Worm (Caenorhabditis elegans): ENCODE results near the gene F40G9.14.

F40G9.14 gene

ce11 chrIII:179123-179592 lies 1.5 kb upstream of the F40G9.14 start, which contains the start of gene F40G9.6:
F40G9.6 (plus strand) TSS chrIII:179542.
- TF ChIP-seq ztf-29 (GFP tag; IDR thresholded peaks at IDR 0.05) (no peak), tab-1 (GFP tag; IDR thresholded peaks at IDR 0.05) (no peak), klf-2 (GFP tag; conservative IDR thresholded peaks at IDR 0.05) (no peak), flt-1 (GFP tag; IDR thresholded peaks at IDR 0.05) (no peak), med-1 (GFP tag; optimal IDR thresholded peaks at IDR 0.05; ENCODE audit: insufficient read depth) (no peak), T22C8.4 (GFP tag; IDR thresholded peaks at IDR 0.05) (no peak), ztf-23 (GFP tag; IDR thresholded peaks at IDR 0.05) (no peak), cog-1 (tag; optimal IDR thresholded peaks at IDR 0.05) (no peak), ref-1 (GFP tag; conservative IDR thresholded peaks at IDR 0.05) (no peak)

- TF ChIP-seq med-1 (GFP tag; optimal IDR thresholded peaks at IDR 0.05; ENCODE audit: insufficient read depth) (no peak), cog-1 (tag; optimal IDR thresholded peaks at IDR 0.05) (no peak), klf-2 (GFP tag; conservative IDR thresholded peaks at IDR 0.05) (no peak), T22C8.4 (GFP tag; IDR thresholded peaks at IDR 0.05) (no peak), flt-1 (GFP tag; IDR thresholded peaks at IDR 0.05) (no peak)
Measured at ce11 chrIII:178126-178525, 511 bp upstream of the F40G9.14 start.

DNA sequence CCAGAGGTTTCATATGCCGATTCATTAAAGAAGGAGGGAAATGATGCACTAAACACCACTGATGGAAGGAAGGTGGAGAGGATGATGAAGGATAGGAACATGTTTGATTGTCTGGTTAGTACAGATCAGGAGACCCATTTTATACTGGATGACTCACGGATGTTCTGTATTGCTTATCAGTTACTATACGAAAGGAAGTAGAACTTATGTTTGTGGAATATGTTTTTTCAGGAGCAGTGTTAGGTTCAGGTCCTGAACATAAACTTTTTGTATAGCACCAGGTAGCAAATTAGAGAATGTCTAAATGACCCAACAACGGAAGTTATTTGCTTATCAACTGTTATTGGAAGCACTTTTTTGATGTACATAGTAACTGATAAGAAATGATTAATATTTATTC lies 1.9 kb downstream of the F40G9.14 start, which contains the start of gene clec-148:
Gene clec-148, minus strand, starts transcription at position 101 of the 400 bp plus-strand sequence.
- TF ChIP-seq tab-1 (GFP tag; IDR thresholded peaks at IDR 0.05), result no peak
- TF ChIP-seq T22C8.4 (GFP tag; IDR thresholded peaks at IDR 0.05), result no peak
- no peak for TF ChIP-seq ztf-29 (GFP tag; IDR thresholded peaks at IDR 0.05)
- no peak for TF ChIP-seq klf-2 (GFP tag; conservative IDR thresholded peaks at IDR 0.05)
- no peak for TF ChIP-seq ref-1 (GFP tag; conservative IDR thresholded peaks at IDR 0.05)

DNA sequence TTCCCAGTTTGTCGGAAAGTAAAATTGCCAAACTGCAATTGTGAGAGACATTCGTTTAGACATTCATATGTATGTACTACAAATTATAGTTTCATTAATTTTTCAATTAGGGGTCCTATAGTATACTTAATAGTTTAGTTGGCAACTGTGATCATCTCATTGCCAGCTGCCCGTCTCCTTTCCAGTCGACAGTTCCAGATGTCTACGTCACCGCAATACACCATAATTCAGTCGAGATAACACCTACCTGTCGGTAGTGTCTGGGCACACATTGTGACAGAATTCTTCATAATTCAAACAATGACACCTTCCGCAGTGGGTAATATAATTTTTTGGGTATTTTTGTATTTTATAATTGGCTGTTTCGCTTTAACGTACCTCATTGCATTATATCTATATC lies 4.1 kb downstream of the F40G9.14 start, which contains the start of gene F40G9.19:
Gene F40G9.19, plus strand, starts transcription at position 301 of the 400 bp plus-strand sequence.
- TF ChIP-seq klf-2 (GFP tag; conservative IDR thresholded peaks at IDR 0.05), result no peak
- TF ChIP-seq ztf-23 (GFP tag; IDR thresholded peaks at IDR 0.05), result no peak
- TF ChIP-seq ref-1 (GFP tag; conservative IDR thresholded peaks at IDR 0.05), result no peak
- no peak for TF ChIP-seq cog-1 (tag; optimal IDR thresholded peaks at IDR 0.05)
- TF ChIP-seq med-1 (GFP tag; optimal IDR thresholded peaks at IDR 0.05; ENCODE audit: insufficient read depth), result no peak
- TF ChIP-seq T22C8.4 (GFP tag; IDR thresholded peaks at IDR 0.05), result no peak
- no peak for TF ChIP-seq ztf-29 (GFP tag; IDR thresholded peaks at IDR 0.05)
- no peak for TF ChIP-seq flt-1 (GFP tag; IDR thresholded peaks at IDR 0.05)
- TF ChIP-seq tab-1 (GFP tag; IDR thresholded peaks at IDR 0.05), result no peak

ce11 chrIII:171617-172016 lies 6.0 kb downstream of the F40G9.14 start, which contains the start of the genes F40G9.9 and F40G9.12:
F40G9.9 (minus strand) TSS chrIII:171717.
F40G9.12 (plus strand) TSS chrIII:171847.
- TF ChIP-seq flt-1 (GFP tag; IDR thresholded peaks at IDR 0.05) (no peak), ztf-29 (GFP tag; IDR thresholded peaks at IDR 0.05) (no peak), tab-1 (GFP tag; IDR thresholded peaks at IDR 0.05) (no peak), ref-1 (GFP tag; conservative IDR thresholded peaks at IDR 0.05) (no peak), med-1 (GFP tag; optimal IDR thresholded peaks at IDR 0.05; ENCODE audit: insufficient read depth) (no peak), ztf-23 (GFP tag; IDR thresholded peaks at IDR 0.05) (no peak)

DNA sequence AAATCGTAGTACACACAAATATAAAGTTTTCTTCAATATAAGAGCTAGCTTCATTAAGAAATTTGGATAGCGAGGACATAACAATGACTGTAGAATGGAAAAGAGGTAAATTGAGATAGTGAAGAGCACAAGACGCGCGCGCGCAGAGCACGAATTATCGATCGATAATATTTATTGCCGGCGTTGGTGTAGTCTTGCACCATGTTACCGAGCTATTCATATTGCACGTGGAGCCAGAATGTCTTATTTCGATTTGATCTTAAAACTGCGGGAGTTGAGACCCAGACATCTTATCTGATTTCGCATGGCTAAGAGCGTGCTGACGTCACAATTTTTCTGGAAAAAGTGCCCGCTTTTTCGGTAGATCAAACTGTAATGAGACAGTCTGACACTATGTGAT lies 8.1 kb downstream of the F40G9.14 start, which contains the start of gene F40G9.18:
Gene F40G9.18, minus strand, starts transcription at position 101 of the 400 bp plus-strand sequence.
- TF ChIP-seq ztf-23 (GFP tag; IDR thresholded peaks at IDR 0.05), result no peak
- no peak for TF ChIP-seq flt-1 (GFP tag; IDR thresholded peaks at IDR 0.05)
- no peak for TF ChIP-seq ztf-29 (GFP tag; IDR thresholded peaks at IDR 0.05)
- no peak for TF ChIP-seq ref-1 (GFP tag; conservative IDR thresholded peaks at IDR 0.05)
- TF ChIP-seq cog-1 (tag; optimal IDR thresholded peaks at IDR 0.05), result no peak

DNA sequence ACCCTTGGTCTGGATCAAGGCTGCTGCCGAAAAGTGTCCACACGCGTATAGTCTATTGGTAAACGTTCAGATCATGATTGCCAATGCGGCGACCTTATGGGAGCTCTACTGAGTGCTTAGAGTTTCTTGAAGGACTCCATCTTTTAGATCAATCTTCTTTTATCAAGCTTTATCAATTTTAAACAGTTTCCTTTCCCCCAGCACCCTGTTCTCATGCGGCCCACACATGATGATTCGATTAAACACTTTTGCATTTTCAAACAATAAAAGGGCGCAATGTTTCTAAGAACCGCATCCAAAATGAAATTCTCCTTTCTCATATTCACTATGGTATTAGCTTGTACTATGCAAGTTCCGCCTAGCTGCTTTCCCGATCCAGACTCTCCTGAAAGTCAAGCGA lies 12.2 kb downstream of the F40G9.14 start, which contains the start of gene F40G9.7:
Gene F40G9.7, plus strand, starts transcription at position 301 of the 400 bp plus-strand sequence.
- TF ChIP-seq T22C8.4 (GFP tag; IDR thresholded peaks at IDR 0.05), result no peak
- no peak for TF ChIP-seq cog-1 (tag; optimal IDR thresholded peaks at IDR 0.05)

DNA sequence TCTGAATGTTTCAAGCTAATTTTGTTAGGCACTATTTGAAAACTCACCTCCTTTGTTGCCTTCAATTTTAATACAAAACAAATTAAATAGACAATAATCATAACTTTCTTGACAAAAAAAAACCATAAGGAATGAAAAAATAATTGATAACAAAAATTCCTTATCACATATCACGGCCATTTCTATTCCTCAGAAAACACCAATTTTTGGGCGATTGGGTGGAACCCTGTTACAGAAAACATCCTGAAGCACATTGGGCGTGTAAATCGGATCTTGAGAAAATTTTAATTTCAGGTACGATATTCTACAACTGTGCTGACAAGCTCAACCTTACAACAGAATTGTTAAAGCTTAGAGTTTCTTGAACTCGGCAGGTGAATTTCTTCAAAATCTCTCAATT lies 12.8 kb downstream of the F40G9.14 start, which contains the start of gene F40G9.8:
Gene F40G9.8, minus strand, starts transcription at position 101 of the 400 bp plus-strand sequence.
- no peak for TF ChIP-seq klf-2 (GFP tag; conservative IDR thresholded peaks at IDR 0.05)
- no peak for TF ChIP-seq tab-1 (GFP tag; IDR thresholded peaks at IDR 0.05)
- TF ChIP-seq T22C8.4 (GFP tag; IDR thresholded peaks at IDR 0.05), result no peak
- TF ChIP-seq ztf-29 (GFP tag; IDR thresholded peaks at IDR 0.05), result no peak
- no peak for TF ChIP-seq ztf-23 (GFP tag; IDR thresholded peaks at IDR 0.05)
- no peak for TF ChIP-seq ref-1 (GFP tag; conservative IDR thresholded peaks at IDR 0.05)
- no peak for TF ChIP-seq med-1 (GFP tag; optimal IDR thresholded peaks at IDR 0.05; ENCODE audit: insufficient read depth)
- TF ChIP-seq flt-1 (GFP tag; IDR thresholded peaks at IDR 0.05), result no peak
- no peak for TF ChIP-seq cog-1 (tag; optimal IDR thresholded peaks at IDR 0.05)

DNA sequence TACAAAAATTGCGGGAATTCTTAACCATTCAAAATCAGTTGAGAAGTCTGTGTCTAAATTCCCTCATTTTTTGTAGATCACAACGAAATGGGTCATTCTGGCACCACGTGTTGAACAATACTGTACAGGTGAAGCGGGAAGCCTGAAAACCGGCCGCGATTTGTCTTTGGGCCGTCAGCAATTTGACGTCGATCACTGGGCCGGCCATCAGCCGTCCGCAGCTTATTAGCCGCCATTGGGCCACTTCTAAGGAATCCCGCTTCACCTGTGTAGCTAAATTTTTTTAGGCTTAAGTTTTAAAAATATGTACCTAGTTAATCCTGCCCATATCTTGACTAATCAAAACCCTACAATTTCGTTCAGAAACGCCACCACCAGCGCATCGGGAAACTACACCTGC lies 17.9 kb downstream of the F40G9.14 start:
- TF ChIP-seq ztf-29 (GFP tag; IDR thresholded peaks at IDR 0.05) (no peak), flt-1 (GFP tag; IDR thresholded peaks at IDR 0.05) (no peak), tab-1 (GFP tag; IDR thresholded peaks at IDR 0.05) (no peak), ztf-23 (GFP tag; IDR thresholded peaks at IDR 0.05) (no peak), T22C8.4 (GFP tag; IDR thresholded peaks at IDR 0.05) (no peak), med-1 (GFP tag; optimal IDR thresholded peaks at IDR 0.05; ENCODE audit: insufficient read depth) (no peak), cog-1 (tag; optimal IDR thresholded peaks at IDR 0.05) (no peak), ref-1 (GFP tag; conservative IDR thresholded peaks at IDR 0.05) (no peak), klf-2 (GFP tag; conservative IDR thresholded peaks at IDR 0.05) (no peak)

DNA sequence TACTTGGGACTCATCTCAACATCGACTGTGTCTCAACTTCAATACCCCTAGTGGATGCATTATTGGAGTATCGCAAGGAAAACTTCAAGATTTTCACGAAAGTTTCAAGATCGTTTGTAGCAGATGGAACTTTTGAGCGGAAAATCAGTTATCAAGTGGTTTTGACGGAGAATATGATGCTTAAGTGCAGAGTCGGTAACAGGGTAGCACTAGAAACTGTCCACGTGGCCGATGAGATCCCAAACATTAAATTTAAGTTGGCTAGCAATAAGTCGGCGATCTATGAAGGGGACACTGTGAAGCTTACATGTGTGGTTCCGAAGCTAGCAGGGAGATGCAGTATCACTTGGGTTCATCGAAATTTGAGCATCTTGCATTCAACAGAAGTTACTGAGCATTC lies 18.5 kb downstream of the F40G9.14 start:
- no peak for TF ChIP-seq ztf-29 (GFP tag; IDR thresholded peaks at IDR 0.05)
- no peak for TF ChIP-seq cog-1 (tag; optimal IDR thresholded peaks at IDR 0.05)
- TF ChIP-seq ref-1 (GFP tag; conservative IDR thresholded peaks at IDR 0.05), result no peak
- no peak for TF ChIP-seq T22C8.4 (GFP tag; IDR thresholded peaks at IDR 0.05)
- TF ChIP-seq flt-1 (GFP tag; IDR thresholded peaks at IDR 0.05), result no peak
- TF ChIP-seq klf-2 (GFP tag; conservative IDR thresholded peaks at IDR 0.05), result no peak
- no peak for TF ChIP-seq ztf-23 (GFP tag; IDR thresholded peaks at IDR 0.05)
- no peak for TF ChIP-seq med-1 (GFP tag; optimal IDR thresholded peaks at IDR 0.05; ENCODE audit: insufficient read depth)
- no peak for TF ChIP-seq tab-1 (GFP tag; IDR thresholded peaks at IDR 0.05)

All from whole organism, midembryonic.